Fruit fly (Drosophila melanogaster) whole organism, embryonic: ENCODE data around the gene Sf3b2.

Experiments
- Atf3 ChIP-seq: fragments of 200-800 bp; sonication (Bioruptor generic); optimal IDR thresholded peaks from 3 replicates; lab custom pipeline; 2016; ENCODE audit warnings: missing biosample characterization, missing genetic modification characterization
- B-H2 ChIP-seq: fragments of 200-800 bp; sonication (Bioruptor generic); optimal IDR thresholded peaks from 2 replicates; lab custom pipeline; 2018; ENCODE audit warnings: missing biosample characterization, mild to moderate bottlenecking, missing genetic modification characterization
- Bdp1 ChIP-seq: fragments of 200-800 bp; sonication (Bioruptor generic); optimal IDR thresholded peaks from 3 replicates; lab custom pipeline; 2016; ENCODE audit warnings: missing biosample characterization, missing genetic modification characterization
- CG11456 ChIP-seq: fragments of 200-800 bp; sonication (Bioruptor generic); IDR thresholded peaks from 3 replicates; pipeline ENCODE4 v1.3.6; 2022; ENCODE audit warnings: missing biosample characterization, missing genetic modification characterization
- CG12744 ChIP-seq: fragments of 200-800 bp; sonication (Bioruptor generic); optimal IDR thresholded peaks from 2 replicates; lab custom pipeline; 2016; ENCODE audit warnings: missing biosample characterization, missing genetic modification characterization
- CG13894 ChIP-seq: fragments of 200-800 bp; sonication (Bioruptor generic); optimal IDR thresholded peaks from 3 replicates; lab custom pipeline; 2018; ENCODE audit warnings: missing biosample characterization, mild to moderate bottlenecking, missing genetic modification characterization, moderate library complexity
- CG15269 ChIP-seq: fragments of 200-800 bp; sonication (Bioruptor generic); optimal IDR thresholded peaks from 2 replicates; lab custom pipeline; 2018; ENCODE audit warnings: missing biosample characterization, mild to moderate bottlenecking, missing genetic modification characterization, moderate library complexity
- CG1602 ChIP-seq: fragments of 200-800 bp; sonication (Bioruptor generic); optimal IDR thresholded peaks from 3 replicates; lab custom pipeline; 2016; ENCODE audit warnings: missing biosample characterization, missing genetic modification characterization
- CG43689 ChIP-seq: fragments of 200-800 bp; sonication (Bioruptor generic); IDR thresholded peaks from 2 replicates; pipeline ENCODE4 v1.3.6; 2022; ENCODE audit warnings: missing biosample characterization, missing genetic modification characterization
- CG7987 ChIP-seq: fragments of 200-800 bp; sonication (Bioruptor generic); optimal IDR thresholded peaks from 2 replicates; lab custom pipeline; 2018; ENCODE audit warnings: missing biosample characterization, mild to moderate bottlenecking, missing genetic modification characterization, moderate library complexity
- CG8924 ChIP-seq: fragments of 200-800 bp; optimal IDR thresholded peaks from 3 replicates; lab custom pipeline; 2019; ENCODE audit warnings: missing biosample characterization, mild to moderate bottlenecking, missing genetic modification characterization, moderate library complexity
- CG8944 ChIP-seq: fragments of 200-800 bp; sonication (Bioruptor generic); optimal IDR thresholded peaks from 3 replicates; lab custom pipeline; 2016; ENCODE audit warnings: missing biosample characterization, missing genetic modification characterization
- CG9215 ChIP-seq: fragments of 200-800 bp; sonication (Bioruptor generic); IDR thresholded peaks from 2 replicates; pipeline ENCODE4 v1.3.6; 2022; ENCODE audit warnings: missing biosample characterization, missing genetic modification characterization
- CHES-1-like ChIP-seq: fragments of 200-800 bp; sonication (Bioruptor generic); optimal IDR thresholded peaks from 2 replicates; lab custom pipeline; 2016; ENCODE audit warnings: missing biosample characterization, missing genetic modification characterization
- Dip3 ChIP-seq: fragments of 200-800 bp; sonication (Bioruptor generic); optimal IDR thresholded peaks from 3 replicates; lab custom pipeline; 2016; ENCODE audit warnings: missing biosample characterization, missing genetic modification characterization
- Drgx ChIP-seq: fragments of 200-800 bp; sonication (Bioruptor generic); IDR thresholded peaks from 2 replicates; pipeline ENCODE4 v1.3.6; 2022; ENCODE audit warnings: missing biosample characterization, missing genetic modification characterization
- H15 ChIP-seq: fragments of 200-800 bp; sonication (Bioruptor generic); IDR thresholded peaks from 3 replicates; pipeline ENCODE4 v1.3.6; 2022; ENCODE audit warnings: missing biosample characterization, missing genetic modification characterization
- HLHmδ ChIP-seq: fragments of 200-800 bp; sonication (Bioruptor generic); optimal IDR thresholded peaks from 2 replicates; lab custom pipeline; 2018; ENCODE audit warnings: missing biosample characterization, mild to moderate bottlenecking, missing genetic modification characterization, moderate library complexity
- HmgZ ChIP-seq: fragments of 200-800 bp; sonication (Bioruptor generic); optimal IDR thresholded peaks from 2 replicates; lab custom pipeline; 2018; ENCODE audit warnings: missing biosample characterization, mild to moderate bottlenecking, missing genetic modification characterization
- Lhr ChIP-seq: fragments of 200-800 bp; sonication (Bioruptor generic); optimal IDR thresholded peaks from 3 replicates; lab custom pipeline; 2017; ENCODE audit warnings: mild to moderate bottlenecking, missing biosample characterization, missing genetic modification reagents, missing genetic modification characterization
- Lpt ChIP-seq: fragments of >200 bp; optimal IDR thresholded peaks from 2 replicates; lab custom pipeline; 2018; ENCODE audit warnings: missing biosample characterization, missing genetic modification characterization
- MBD-R2 ChIP-seq: fragments of 200-800 bp; sonication (Bioruptor generic); IDR thresholded peaks from 2 replicates; pipeline ENCODE4 v1.3.6; 2022; ENCODE audit warnings: missing biosample characterization, missing genetic modification characterization
- MTF-1 ChIP-seq: fragments of 200-800 bp; sonication (Bioruptor generic); optimal IDR thresholded peaks from 2 replicates; lab custom pipeline; 2018; ENCODE audit warnings: missing biosample characterization, mild to moderate bottlenecking, missing genetic modification characterization, borderline replicate concordance
- Max ChIP-seq: fragments of 200-800 bp; sonication (Bioruptor generic); optimal IDR thresholded peaks from 2 replicates; lab custom pipeline; 2016; ENCODE audit warnings: missing biosample characterization, mild to moderate bottlenecking, missing genetic modification characterization
- NK7.1 ChIP-seq: fragments of 200-800 bp; sonication (Bioruptor generic); optimal IDR thresholded peaks from 3 replicates; lab custom pipeline; 2016; ENCODE audit warnings: missing biosample characterization, missing genetic modification characterization
- Nf-YC ChIP-seq: fragments of 200-800 bp; optimal IDR thresholded peaks from 3 replicates; lab custom pipeline; 2019; ENCODE audit warnings: missing biosample characterization, mild to moderate bottlenecking, missing genetic modification characterization, moderate library complexity
- Ptx1 ChIP-seq: fragments of 200-800 bp; sonication (Bioruptor generic); IDR thresholded peaks from 2 replicates; pipeline ENCODE4 v1.3.6; 2022; ENCODE audit warnings: missing biosample characterization, missing genetic modification characterization
- Sin3A ChIP-seq: fragments of >200 bp; optimal IDR thresholded peaks from 2 replicates; lab custom pipeline; 2018
- Taf1 ChIP-seq: fragments of 200-800 bp; sonication (Bioruptor generic); IDR thresholded peaks from 2 replicates; pipeline ENCODE4 v1.3.6; 2022; ENCODE audit warnings: missing biosample characterization, missing genetic modification characterization
- bcd ChIP-seq: fragments of 200-800 bp; sonication (Bioruptor generic); optimal IDR thresholded peaks from 2 replicates; lab custom pipeline; 2017; ENCODE audit warnings: missing biosample characterization, mild to moderate bottlenecking, missing genetic modification characterization
- br ChIP-seq: fragments of >200 bp; optimal IDR thresholded peaks from 2 replicates; lab custom pipeline; 2017
- bsh ChIP-seq, 2 experiments: fragments of 200-800 bp; sonication (Bioruptor generic); optimal IDR thresholded peaks; 2 replicates each; lab custom pipeline; 2017 to 2018; ENCODE audit warnings: mild to moderate bottlenecking in 2 of 2, missing biosample characterization in 2 of 2, missing genetic modification characterization in 2 of 2, moderate library complexity in 1 of 2
- cato ChIP-seq: fragments of 200-800 bp; sonication (Bioruptor generic); optimal IDR thresholded peaks from 2 replicates; lab custom pipeline; 2016; ENCODE audit warnings: missing biosample characterization, missing genetic modification characterization, borderline replicate concordance
- chinmo ChIP-seq: fragments of 200-800 bp; sonication (Bioruptor generic); IDR thresholded peaks from 4 replicates; pipeline ENCODE4 v1.3.6; 2022; ENCODE audit warnings: missing biosample characterization, missing genetic modification characterization; ENCODE audit not compliant: partially characterized antibody
- crp ChIP-seq, 2 experiments: fragments of 200-800 bp; sonication (Bioruptor generic); optimal IDR thresholded peaks; 2 replicates in 1 of 2; 3 replicates in 1 of 2; lab custom pipeline; 2017; ENCODE audit warnings: missing biosample characterization in 2 of 2, missing genetic modification characterization in 2 of 2, mild to moderate bottlenecking in 1 of 2, moderate library complexity in 1 of 2
- dan ChIP-seq: fragments of 200-800 bp; sonication (Bioruptor generic); IDR thresholded peaks from 2 replicates; pipeline ENCODE4 v1.3.6; 2022; ENCODE audit warnings: missing biosample characterization, missing genetic modification characterization
- dmrt99B ChIP-seq: fragments of 200-800 bp; sonication (Bioruptor generic); optimal IDR thresholded peaks from 2 replicates; lab custom pipeline; 2018; ENCODE audit warnings: missing biosample characterization, mild to moderate bottlenecking, missing genetic modification characterization, moderate library complexity
- exex ChIP-seq: fragments of 200-800 bp; sonication (Bioruptor generic); optimal IDR thresholded peaks from 4 replicates; lab custom pipeline; 2018; ENCODE audit warnings: missing biosample characterization, mild to moderate bottlenecking, missing genetic modification characterization, moderate library complexity
- ham ChIP-seq: fragments of 200-800 bp; sonication (Bioruptor generic); IDR thresholded peaks from 2 replicates; pipeline ENCODE4 v1.3.6; 2022; ENCODE audit warnings: missing biosample characterization, missing genetic modification characterization
- ind ChIP-seq: fragments of 200-800 bp; sonication (Bioruptor generic); optimal IDR thresholded peaks from 3 replicates; lab custom pipeline; 2016; ENCODE audit warnings: missing biosample characterization, missing genetic modification characterization
- inv ChIP-seq: fragments of 200-800 bp; sonication (Bioruptor generic); IDR thresholded peaks from 2 replicates; pipeline ENCODE4 v1.3.6; 2022; ENCODE audit warnings: missing biosample characterization, missing genetic modification characterization; ENCODE audit not compliant: partially characterized antibody
- jing ChIP-seq: fragments of 200-800 bp; sonication (Bioruptor generic); optimal IDR thresholded peaks from 2 replicates; lab custom pipeline; 2018; ENCODE audit warnings: missing biosample characterization, mild to moderate bottlenecking, missing genetic modification characterization
- klu ChIP-seq: fragments of 200-800 bp; sonication (Bioruptor generic); IDR thresholded peaks from 2 replicates; pipeline ENCODE4 v1.3.6; 2022; ENCODE audit warnings: missing biosample characterization, missing genetic modification characterization
- lola ChIP-seq, 3 experiments: fragments of >200 bp in 2 of 3; fragments of 200-800 bp in 1 of 3; sonication (Bioruptor generic) in 1 of 3; optimal IDR thresholded peaks; 2 replicates each; lab custom pipeline; 2017 to 2019; ENCODE audit warnings: missing biosample characterization in 3 of 3, missing genetic modification characterization in 3 of 3, mild to moderate bottlenecking in 1 of 3, moderate library complexity in 1 of 3
- nau ChIP-seq: fragments of 200-800 bp; sonication (Bioruptor generic); optimal IDR thresholded peaks from 3 replicates; lab custom pipeline; 2017; ENCODE audit warnings: missing biosample characterization, mild to moderate bottlenecking, missing genetic modification characterization, missing genetic modification reagents
- odd ChIP-seq: fragments of 200-800 bp; sonication (Bioruptor generic); optimal IDR thresholded peaks from 2 replicates; lab custom pipeline; 2017; ENCODE audit warnings: missing biosample characterization, mild to moderate bottlenecking, missing genetic modification characterization
- sens ChIP-seq: fragments of 200-800 bp; sonication (Bioruptor generic); peaks from one replicate; lab custom pipeline; 2016; ENCODE audit warnings: missing biosample characterization, missing genetic modification characterization
- sr ChIP-seq: fragments of 200-800 bp; sonication (Bioruptor generic); IDR thresholded peaks from 3 replicates; pipeline ENCODE4 v1.3.6; 2022; ENCODE audit warnings: missing biosample characterization, missing genetic modification characterization
- trh ChIP-seq: fragments of 200-800 bp; sonication (Bioruptor generic); optimal IDR thresholded peaks from 2 replicates; lab custom pipeline; 2016; ENCODE audit warnings: missing biosample characterization, missing genetic modification characterization
- ttk ChIP-seq: fragments of 200-800 bp; sonication (Bioruptor generic); IDR thresholded peaks from 2 replicates; pipeline ENCODE4 v2.1.2; 2022; ENCODE audit warnings: missing biosample characterization, missing genetic modification characterization
- usp ChIP-seq: fragments of >200 bp; optimal IDR thresholded peaks from 2 replicates; lab custom pipeline; 2017; ENCODE audit warnings: missing biosample characterization, missing genetic modification characterization
- zen2 ChIP-seq: fragments of 200-800 bp; sonication (Bioruptor generic); IDR thresholded peaks from 3 replicates; pipeline ENCODE4 v1.3.6; 2022; ENCODE audit warnings: missing biosample characterization, missing genetic modification characterization; ENCODE audit not compliant: partially characterized antibody

Sf3b2 gene

DNA sequence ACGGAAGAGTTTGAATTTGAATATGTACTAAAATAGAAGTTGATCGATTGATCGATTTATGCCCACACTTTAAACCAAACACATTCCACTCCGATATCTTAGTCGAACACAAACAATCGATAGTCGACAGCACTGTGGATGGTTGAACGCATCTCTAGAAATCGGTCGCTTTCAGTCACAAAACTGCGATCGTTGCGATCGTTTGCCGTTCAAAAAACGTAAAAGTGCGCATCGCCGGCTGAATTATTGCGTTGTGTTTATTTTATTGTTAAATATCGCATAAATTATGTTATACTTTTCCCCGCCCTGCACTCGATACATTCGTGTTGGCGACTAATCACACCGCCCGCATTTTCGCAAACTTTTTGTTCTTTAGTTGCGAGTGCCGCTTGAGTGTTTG lies 29.9 kb downstream of the Sf3b2 start, which contains the start of gene Ccdc85 (continued):
- TF ChIP-seq Lpt (GFP tag; lab: Kevin White, UChicago) (no peak), Drgx (GFP tag; lab: Robert Waterston, UW) (no peak), klu (GFP tag; lab: Robert Waterston, UW) (no peak), dan (GFP tag; lab: Robert Waterston, UW) (no peak), HLHmδ (peak; percentile 44), odd (GFP tag; lab: Kevin White, UChicago) (no peak), crp (GFP tag; optimal IDR thresholded peaks at IDR 0.05; lab: Kevin White, UChicago) (no peak), jing (GFP tag; lab: Kevin White, UChicago) (no peak), ham (GFP tag; lab: Robert Waterston, UW) (no peak), bsh (GFP tag; optimal IDR thresholded peaks at IDR 0.05; lab: Kevin White, UChicago) (no peak), Lhr (GFP tag; lab: Kevin White, UChicago) (peak; percentile 12), cato (no peak), sens (GFP tag; lab: Kevin White, UChicago) (peak; percentile 78), zen2 (GFP tag; lab: Robert Waterston, UW) (peak; percentile 98), HmgZ (peak; percentile 58), CG9215 (GFP tag; lab: Robert Waterston, UW) (no peak), Taf1 (GFP tag; lab: Robert Waterston, UW) (no peak), CG7987 (GFP tag; lab: Kevin White, UChicago) (no peak), MTF-1 (GFP tag; lab: Kevin White, UChicago) (no peak), CG11456 (GFP tag; lab: Robert Waterston, UW) (no peak), Dip3 (GFP tag; lab: Kevin White, UChicago) (no peak), dmrt99B (tag; lab: Kevin White, UChicago) (no peak), CG8924 (tag; lab: Kevin White, UChicago) (peak; percentile 51), trh (GFP tag; lab: Kevin White, UChicago) (no peak), lola (GFP tag; optimal IDR thresholded peaks at IDR 0.05; lab: Kevin White, UChicago) (no peak), ttk (GFP tag; lab: Robert Waterston, UW) (no peak), Atf3 (GFP tag; lab: Kevin White, UChicago) (no peak), Nf-YC (tag; lab: Kevin White, UChicago) (no peak), CG43689 (GFP tag; lab: Robert Waterston, UW) (no peak), H15 (GFP tag; lab: Robert Waterston, UW) (no peak), chinmo (GFP tag; lab: Robert Waterston, UW) (peak; percentile 98), B-H2 (peak; percentile 30), usp (GFP tag; lab: Kevin White, UChicago) (no peak), nau (GFP tag; lab: Kevin White, UChicago) (no peak), CG15269 (no peak), CG12744 (GFP tag; lab: Kevin White, UChicago) (no peak), inv (GFP tag; lab: Robert Waterston, UW) (peak; percentile 84), exex (tag; lab: Kevin White, UChicago) (no peak), CG1602 (no peak), Ptx1 (no peak), NK7.1 (GFP tag; lab: Kevin White, UChicago) (no peak), ind (no peak), Bdp1 (no peak), br (no peak), Sin3A (peak; percentile 30), Max (GFP tag; lab: Kevin White, UChicago) (no peak), CHES-1-like (peak; percentile 17), bcd (GFP tag; lab: Kevin White, UChicago) (no peak), CG13894 (tag; lab: Kevin White, UChicago) (no peak), MBD-R2 (GFP tag; lab: Robert Waterston, UW) (peak; percentile 36; the same call in 1 of the 2 replicates), sr (GFP tag; lab: Robert Waterston, UW) (0 out of 3 replicates have a peak, but pooled peaks have one; percentile 18), CG8944 (GFP tag; lab: Kevin White, UChicago) (no peak)
